Fruit fly (Drosophila melanogaster): ENCODE measurements around the gene sowah.

Gene sowah

DNA sequence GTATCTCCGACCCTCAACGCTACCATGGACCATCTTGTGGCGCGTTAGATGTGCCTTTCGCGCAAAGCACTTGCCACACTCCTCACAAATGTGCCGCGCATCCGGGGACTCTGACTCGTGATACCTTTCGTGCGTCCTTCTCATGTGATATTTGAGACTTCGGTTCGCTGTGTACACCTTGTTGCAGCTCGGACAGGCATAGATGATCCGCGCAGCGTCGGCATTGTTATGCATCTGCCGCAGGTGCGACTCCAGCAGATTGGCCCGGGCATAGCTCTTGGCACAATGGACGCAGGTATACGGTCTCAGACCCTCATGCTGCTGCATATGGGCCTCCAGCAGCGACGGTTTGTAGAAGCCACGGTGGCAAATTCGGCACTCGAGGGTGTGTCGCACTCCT is 66.4 kb downstream of the sowah start:
- no peak for TF ChIP-seq Neu2 (GFP tag; optimal IDR thresholded peaks at IDR 0.05; ENCODE audit: borderline replicate concordance)
- peak; percentile 35 for TF ChIP-seq CG15479 (GFP tag; optimal IDR thresholded peaks at IDR 0.05)
- no peak for TF ChIP-seq CG11560 (tag; IDR thresholded peaks at IDR 0.05)
- 0 out of 3 replicates have a peak, but pooled peaks have one; percentile 10 for TF ChIP-seq CG16813 (GFP tag; IDR thresholded peaks at IDR 0.05; ENCODE audit: partially characterized antibody)
- TF ChIP-seq knrl (GFP tag; IDR thresholded peaks at IDR 0.05; ENCODE audit: partially characterized antibody), result no peak
- TF ChIP-seq yki (optimal IDR thresholded peaks at IDR 0.05), result no peak
- TF ChIP-seq CG8359 (GFP tag; optimal IDR thresholded peaks at IDR 0.05; ENCODE audit: borderline replicate concordance), result no peak
- no peak for TF ChIP-seq inv (GFP tag; IDR thresholded peaks at IDR 0.05; ENCODE audit: partially characterized antibody)
- no peak for TF ChIP-seq BtbVII (GFP tag; optimal IDR thresholded peaks at IDR 0.05)
- TF ChIP-seq CG11695 (GFP tag; IDR thresholded peaks at IDR 0.05), result no peak
- TF ChIP-seq Dbx (GFP tag; IDR thresholded peaks at IDR 0.05), result no peak
- no peak for TF ChIP-seq CG6854 (GFP tag; optimal IDR thresholded peaks at IDR 0.05)
- peak; percentile 30 for TF ChIP-seq Ets65A (GFP tag)
- TF ChIP-seq dm (GFP tag; optimal IDR thresholded peaks at IDR 0.05), result no peak
- no peak for TF ChIP-seq YL-1 (GFP tag; optimal IDR thresholded peaks at IDR 0.05)
- no peak for TF ChIP-seq Vsx1 (GFP tag; optimal IDR thresholded peaks at IDR 0.05)
- TF ChIP-seq HLH4C (GFP tag; IDR thresholded peaks at IDR 0.05; ENCODE audit: partially characterized antibody), result 0 out of 3 replicates have a peak, but pooled peaks have one; percentile 23
- TF ChIP-seq eyg (GFP tag; optimal IDR thresholded peaks at IDR 0.05), result no peak
- TF ChIP-seq CG34376 (GFP tag; optimal IDR thresholded peaks at IDR 0.05), result no peak
- TF ChIP-seq pb (GFP tag; optimal IDR thresholded peaks at IDR 0.05), result no peak
- no peak for TF ChIP-seq Hey (tag; optimal IDR thresholded peaks at IDR 0.05)
- TF ChIP-seq Med (GFP tag), result peak; percentile 39
- peak; percentile 60 for TF ChIP-seq D (optimal IDR thresholded peaks at IDR 0.05)
- TF ChIP-seq D (GFP tag; optimal IDR thresholded peaks at IDR 0.05), result no peak
- TF ChIP-seq twi (tag; optimal IDR thresholded peaks at IDR 0.05), result peak; percentile 68
- TF ChIP-seq CG12071 (GFP tag; optimal IDR thresholded peaks at IDR 0.05), result no peak
- 0 out of 2 replicates have a peak, but pooled peaks have one; percentile 14 for TF ChIP-seq lmd (GFP tag; IDR thresholded peaks at IDR 0.05)
- TF ChIP-seq CG1024 (GFP tag; IDR thresholded peaks at IDR 0.05), result no peak
- no peak for TF ChIP-seq CG9437 (GFP tag; optimal IDR thresholded peaks at IDR 0.05)
- TF ChIP-seq NFAT (GFP tag; IDR thresholded peaks at IDR 0.05), result no peak
- TF ChIP-seq dati (GFP tag; IDR thresholded peaks at IDR 0.05), result no peak
- TF ChIP-seq CG2712 (tag; optimal IDR thresholded peaks at IDR 0.05), result no peak
- TF ChIP-seq CG5953 (GFP tag; IDR thresholded peaks at IDR 0.05), result no peak
- 0 out of 3 replicates have a peak, but pooled peaks have one; percentile 20 for TF ChIP-seq CG3726 (GFP tag; IDR thresholded peaks at IDR 0.05)
- no peak for TF ChIP-seq phol (tag; optimal IDR thresholded peaks at IDR 0.05)
- no peak for TF ChIP-seq Gsc (GFP tag; IDR thresholded peaks at IDR 0.05)
- TF ChIP-seq MTF-1 (GFP tag; optimal IDR thresholded peaks at IDR 0.05; ENCODE audit: borderline replicate concordance), result no peak
- peak; percentile 11 for TF ChIP-seq MESR4 (GFP tag; optimal IDR thresholded peaks at IDR 0.05)
- TF ChIP-seq Spps (tag; optimal IDR thresholded peaks at IDR 0.05), result no peak
- TF ChIP-seq CG10209 (GFP tag; optimal IDR thresholded peaks at IDR 0.05), result no peak
- TF ChIP-seq CG7839 (tag; optimal IDR thresholded peaks at IDR 0.05), result no peak
- TF ChIP-seq Opbp (GFP tag; IDR thresholded peaks at IDR 0.05; ENCODE audit: partially characterized antibody), result 0 out of 3 replicates have a peak, but pooled peaks have one; percentile 9
- TF ChIP-seq klu (GFP tag; IDR thresholded peaks at IDR 0.05), result no peak
- peak; percentile 82 for TF ChIP-seq ac (GFP tag; optimal IDR thresholded peaks at IDR 0.05)
- no peak for TF ChIP-seq da (GFP tag; optimal IDR thresholded peaks at IDR 0.05)
- no peak for TF ChIP-seq fru (optimal IDR thresholded peaks at IDR 0.05)
- TF ChIP-seq ken (GFP tag; IDR thresholded peaks at IDR 0.05), result no peak
- TF ChIP-seq tio (GFP tag; optimal IDR thresholded peaks at IDR 0.05), result no peak
